Worm (Caenorhabditis elegans) whole organism, L4/young adult: ENCODE data around the gene scpl-4.

Source experiments
- W03F9.2 ChIP-seq: fragments of 150-350 bp; optimal IDR thresholded peaks from 2 replicates; lab custom pipeline; 2014; ENCODE audit warnings: missing biosample characterization, missing genetic modification characterization
- dao-5 ChIP-seq: sonication (generic microtip); optimal IDR thresholded peaks from 2 replicates; lab custom pipeline; 2016; ENCODE audit warnings: missing genotype, missing genetic modification characterization, moderate library complexity, missing compliant biosample characterization
- him-1 ChIP-seq: sonication (generic microtip); optimal IDR thresholded peaks from 2 replicates; lab custom pipeline; 2016; ENCODE audit warnings: missing genotype, missing genetic modification reagents, missing genetic modification characterization, missing compliant biosample characterization

DNA sequence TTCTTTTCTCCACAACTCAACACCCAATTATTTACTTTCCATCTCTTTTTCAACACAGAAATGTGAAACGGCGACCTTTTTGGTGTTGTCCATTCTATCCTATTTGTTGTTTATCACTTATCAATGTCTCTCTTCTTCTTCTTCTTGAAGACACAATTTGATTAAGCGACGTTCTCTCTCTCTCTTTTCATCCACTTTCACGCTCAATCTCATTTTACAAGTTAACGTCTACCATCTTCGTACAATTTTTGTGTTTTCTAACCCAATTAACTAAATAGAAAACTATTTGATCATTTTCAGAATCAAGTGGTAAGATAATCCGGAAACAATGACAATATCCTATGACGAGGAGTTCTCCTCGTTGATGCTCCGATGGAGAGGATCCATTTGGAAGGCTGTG, 41.2 kb upstream of the scpl-4 start, which contains the start of gene best-14:
- TF ChIP-seq dao-5 (tag; lab: Kevin White, UChicago) (no peak), him-1 (no peak), W03F9.2 (tag; lab: Kevin White, UChicago) (no peak)
